Worm (Caenorhabditis elegans) whole organism, early embryonic: Measurements from ENCODE around the gene sel-10.
A peak's percentile ranks its signal among the peaks of the same experiment; 100 is the strongest.

Experiments used
- B0310.2 ChIP-seq: sonication (generic microtip); optimal IDR thresholded peaks from 2 replicates; lab custom pipeline; 2016; ENCODE audit warnings: mild to moderate bottlenecking, missing genetic modification characterization, missing compliant biosample characterization
- F13C5.2 ChIP-seq: sonication (generic microtip); optimal IDR thresholded peaks from 2 replicates; lab custom pipeline; 2017; ENCODE audit warnings: mild to moderate bottlenecking, missing genetic modification characterization, inconsistent platforms, missing compliant biosample characterization
- aly-1 ChIP-seq: sonication (generic microtip); optimal IDR thresholded peaks from 2 replicates; lab custom pipeline; 2016; ENCODE audit warnings: missing genetic modification characterization, missing compliant biosample characterization
- ama-1 ChIP-seq: fragments of 150-350 bp; optimal IDR thresholded peaks from 2 replicates; lab custom pipeline; 2014
- ceh-13 ChIP-seq: fragments of 200-800 bp; sonication (Bioruptor generic); optimal IDR thresholded peaks from 2 replicates; lab custom pipeline; 2018; ENCODE audit warnings: mild to moderate bottlenecking, missing genetic modification characterization, missing compliant biosample characterization
- ceh-36 ChIP-seq: sonication (generic microtip); optimal IDR thresholded peaks from 2 replicates; lab custom pipeline; 2016; ENCODE audit warnings: missing genetic modification characterization, inconsistent platforms, missing compliant biosample characterization
- ets-7 ChIP-seq: sonication (generic microtip); optimal IDR thresholded peaks from 2 replicates; lab custom pipeline; 2016; ENCODE audit warnings: missing genotype, missing genetic modification characterization, missing compliant biosample characterization
- flt-1 ChIP-seq: fragments of 200-800 bp; sonication (Bioruptor generic); IDR thresholded peaks from 2 replicates; pipeline ENCODE4 v1.3.6; 2022; ENCODE audit warnings: missing genetic modification characterization, missing compliant biosample characterization
- hmbx-1 ChIP-seq: sonication (generic microtip); optimal IDR thresholded peaks from 2 replicates; lab custom pipeline; 2016; ENCODE audit warnings: mild to moderate bottlenecking, missing genetic modification characterization, missing compliant biosample characterization
- hmg-4 ChIP-seq: fragments of 200-800 bp; sonication (Bioruptor generic); optimal IDR thresholded peaks from 2 replicates; lab custom pipeline; 2018; ENCODE audit warnings: mild to moderate bottlenecking, missing genetic modification characterization, missing compliant biosample characterization
- hnd-1 ChIP-seq: sonication (generic microtip); optimal IDR thresholded peaks from 2 replicates; lab custom pipeline; 2016; ENCODE audit warnings: missing genetic modification characterization, missing compliant biosample characterization
- pes-1 ChIP-seq: fragments of 200-800 bp; sonication (Bioruptor generic); IDR thresholded peaks from 2 replicates; pipeline ENCODE4 v1.3.6; 2022; ENCODE audit warnings: missing genetic modification reagents, missing genetic modification characterization, missing compliant biosample characterization
- scrt-1 ChIP-seq: fragments of 200-800 bp; sonication (Bioruptor generic); IDR thresholded peaks from 2 replicates; pipeline ENCODE4 v1.3.6; 2022; ENCODE audit warnings: missing genetic modification characterization, missing compliant biosample characterization
- sea-1 ChIP-seq: fragments of 200-800 bp; sonication (Bioruptor generic); conservative IDR thresholded peaks from 2 replicates; pipeline ENCODE4 v1.3.6; 2022; ENCODE audit warnings: missing genetic modification characterization, missing compliant biosample characterization
- tbx-11 ChIP-seq: fragments of 200-800 bp; sonication (Bioruptor generic); IDR thresholded peaks from 2 replicates; pipeline ENCODE4 v1.3.6; 2022; ENCODE audit warnings: missing genetic modification characterization, missing compliant biosample characterization
- tbx-37 ChIP-seq: fragments of 200-800 bp; sonication (Bioruptor generic); conservative IDR thresholded peaks from 2 replicates; pipeline ENCODE4 v1.3.6; 2022; ENCODE audit warnings: missing genetic modification reagents, missing genetic modification characterization, missing compliant biosample characterization
- tra-4 ChIP-seq: sonication (generic microtip); optimal IDR thresholded peaks from 2 replicates; lab custom pipeline; 2017; ENCODE audit warnings: missing genetic modification characterization, missing compliant biosample characterization

sel-10 gene

DNA sequence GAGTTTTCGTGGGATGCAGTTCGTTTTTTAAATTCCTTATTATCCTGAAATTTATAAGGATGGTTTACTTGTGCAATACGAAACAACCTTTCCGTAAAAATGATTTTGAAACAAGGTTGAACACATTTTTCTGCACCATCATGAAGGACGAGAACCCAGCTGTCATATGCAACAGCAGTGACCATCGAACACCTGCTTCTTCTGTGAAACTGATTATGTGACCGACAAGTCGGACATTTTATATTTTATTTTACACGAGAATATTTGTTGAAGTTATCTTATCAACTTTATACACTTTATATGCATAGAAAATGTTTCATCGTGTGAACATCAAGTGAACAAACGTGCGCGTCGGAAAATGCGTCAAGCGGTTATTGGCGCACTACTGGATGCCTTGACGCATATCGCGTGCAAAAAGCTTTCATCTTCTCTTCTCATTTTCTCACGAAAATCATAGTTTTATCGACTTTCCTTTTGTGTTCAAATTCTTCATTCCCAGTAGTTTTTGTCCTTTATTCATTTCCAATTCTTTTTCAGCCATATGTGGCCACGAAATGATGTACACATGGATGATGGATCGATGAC is at the start of gene sel-10:
TSS of gene sel-10 (plus strand) at position 538 of the 585 bp plus-strand sequence.
- no peak for TF ChIP-seq hmg-4 (GFP tag; lab: Kevin White, UChicago)
- no peak for TF ChIP-seq sea-1 (GFP tag; lab: Robert Waterston, UW)
- TF ChIP-seq ceh-13 (GFP tag; lab: Kevin White, UChicago) = no peak
- no peak for TF ChIP-seq ets-7 (tag; lab: Kevin White, UChicago)
- peak; percentile 30 for TF ChIP-seq F13C5.2

DNA sequence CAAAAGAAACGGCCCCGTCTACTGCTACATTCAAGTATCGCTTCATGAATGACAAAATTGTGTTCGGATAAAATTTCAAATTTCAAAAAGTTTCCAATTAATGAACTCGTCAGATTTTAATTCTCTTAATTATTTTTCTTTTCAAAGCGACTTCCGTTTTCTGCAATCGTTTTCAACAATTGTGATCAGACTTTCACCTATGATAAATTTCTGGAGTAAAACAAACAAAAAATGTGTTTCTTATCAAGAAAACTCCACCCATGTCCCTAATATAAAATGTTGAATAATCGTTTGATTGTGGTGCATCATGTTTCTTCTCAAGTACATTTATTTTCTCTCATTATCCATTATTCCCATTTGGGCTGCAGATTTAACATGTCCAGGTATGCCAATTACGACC is 48.0 kb upstream of the sel-10 start, which contains the start of gene F20G2.5:
TSS of gene F20G2.5 (plus strand) at position 301 of the 400 bp plus-strand sequence.
- no peak for TF ChIP-seq tbx-11 (GFP tag; lab: Robert Waterston, UW)
- no peak for TF ChIP-seq tbx-37
- TF ChIP-seq hnd-1 = no peak
- no peak for TF ChIP-seq B0310.2 (tag; lab: Kevin White, UChicago)
- TF ChIP-seq flt-1 (GFP tag; lab: Robert Waterston, UW) = no peak
- no peak for TF ChIP-seq sea-1 (GFP tag; lab: Robert Waterston, UW)
- no peak for TF ChIP-seq ceh-36 (tag; lab: Kevin White, UChicago)
- no peak for TF ChIP-seq ets-7 (tag; lab: Kevin White, UChicago)
- no peak for TF ChIP-seq ama-1 (lab: Kevin White, UChicago)
- no peak for TF ChIP-seq F13C5.2

DNA sequence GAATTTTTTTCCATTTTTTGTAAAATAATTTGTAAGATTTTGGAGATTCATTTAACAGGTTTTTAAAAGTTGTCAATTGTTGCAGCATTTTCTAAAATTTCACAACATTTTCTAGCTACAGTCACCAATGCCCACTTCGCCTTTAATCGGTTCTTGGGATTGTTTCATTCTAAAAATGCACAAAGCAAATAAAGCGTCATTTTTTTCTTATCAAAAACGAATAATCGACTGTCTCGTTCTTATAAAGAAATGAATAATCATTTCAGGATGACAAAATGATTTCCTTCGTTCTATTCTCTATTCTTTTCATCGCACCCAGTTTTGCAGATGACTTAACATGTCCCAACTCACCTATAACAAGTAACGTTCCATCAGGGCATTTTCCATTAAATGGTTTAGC is 43.6 kb upstream of the sel-10 start, which contains the start of gene F53C11.1:
TSS of gene F53C11.1 (plus strand) at position 268 of the 400 bp plus-strand sequence.
- TF ChIP-seq ceh-36 (tag; lab: Kevin White, UChicago) (no peak), F13C5.2 (no peak), aly-1 (tag; lab: Kevin White, UChicago) (no peak), ceh-13 (GFP tag; lab: Kevin White, UChicago) (no peak), hnd-1 (no peak), tra-4 (tag; lab: Kevin White, UChicago) (no peak), hmg-4 (GFP tag; lab: Kevin White, UChicago) (no peak), scrt-1 (GFP tag; lab: Robert Waterston, UW) (no peak), sea-1 (GFP tag; lab: Robert Waterston, UW) (no peak), flt-1 (GFP tag; lab: Robert Waterston, UW) (no peak), B0310.2 (tag; lab: Kevin White, UChicago) (no peak), tbx-11 (GFP tag; lab: Robert Waterston, UW) (no peak), ets-7 (tag; lab: Kevin White, UChicago) (no peak), tbx-37 (no peak), hmbx-1 (tag; lab: Kevin White, UChicago) (no peak), pes-1 (GFP tag; lab: Robert Waterston, UW) (no peak), ama-1 (lab: Kevin White, UChicago) (no peak)

DNA sequence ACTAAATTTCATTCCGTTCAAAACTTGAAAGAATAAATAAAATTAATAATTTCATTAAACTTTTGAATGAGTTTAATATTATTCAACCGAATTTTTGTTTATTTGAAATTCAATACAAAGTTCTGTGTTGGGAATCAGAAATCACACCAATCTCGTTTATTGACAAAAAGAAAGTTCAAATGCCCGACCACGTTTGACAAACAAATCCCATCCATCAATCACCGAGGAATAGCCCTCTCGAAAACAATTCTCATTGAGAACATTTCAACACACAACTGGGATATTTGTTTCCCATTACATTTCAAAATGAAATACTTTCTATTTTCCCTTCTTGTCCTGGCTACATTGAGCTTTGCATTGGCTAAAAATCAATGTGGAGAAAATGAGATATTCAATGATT is 41.3 kb upstream of the sel-10 start, which contains the start of gene F53C11.9:
TSS of gene F53C11.9 (plus strand) at position 159 of the 400 bp plus-strand sequence.
- TF ChIP-seq hmbx-1 (tag; lab: Kevin White, UChicago) = no peak
- no peak for TF ChIP-seq hnd-1

ce11 chrV:13780902-13781301 is 38.3 kb upstream of the sel-10 start:
- TF ChIP-seq ceh-13 (GFP tag; lab: Kevin White, UChicago) (no peak), sea-1 (GFP tag; lab: Robert Waterston, UW) (no peak)

DNA sequence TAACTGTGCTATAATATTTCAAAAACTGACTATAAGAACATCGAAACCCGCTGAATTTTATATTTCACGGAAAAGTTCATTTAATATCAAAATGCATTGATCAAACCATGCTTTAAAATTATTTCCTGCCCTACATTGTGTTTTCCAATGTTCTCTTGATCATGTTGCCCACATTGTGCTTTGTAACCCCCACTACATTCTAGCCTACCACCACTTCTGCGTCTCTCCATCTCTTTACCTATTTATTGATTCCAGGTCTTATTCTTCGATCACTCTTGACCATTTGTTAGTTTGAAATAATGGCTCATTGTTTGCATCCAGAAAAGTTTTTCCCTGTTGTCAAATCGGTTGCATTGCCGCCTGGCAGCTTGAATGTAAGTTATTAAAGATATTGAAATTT is 37.0 kb upstream of the sel-10 start, which contains the start of gene decr-1.1:
TSS of gene decr-1.1 (plus strand) at position 210 of the 400 bp plus-strand sequence.
- TF ChIP-seq flt-1 (GFP tag; lab: Robert Waterston, UW) = no peak

ce11 chrV:13785767-13786166 is 33.4 kb upstream of the sel-10 start:
- no peak for TF ChIP-seq tbx-37
- no peak for TF ChIP-seq B0310.2 (tag; lab: Kevin White, UChicago)
- no peak for TF ChIP-seq ceh-13 (GFP tag; lab: Kevin White, UChicago)
- TF ChIP-seq flt-1 (GFP tag; lab: Robert Waterston, UW) = no peak
- TF ChIP-seq tra-4 (tag; lab: Kevin White, UChicago) = no peak
- no peak for TF ChIP-seq hmg-4 (GFP tag; lab: Kevin White, UChicago)
- no peak for TF ChIP-seq ets-7 (tag; lab: Kevin White, UChicago)
- TF ChIP-seq ama-1 (lab: Kevin White, UChicago) = no peak
- no peak for TF ChIP-seq sea-1 (GFP tag; lab: Robert Waterston, UW)
- TF ChIP-seq F13C5.2 = no peak

- TF ChIP-seq ama-1 (lab: Kevin White, UChicago) (no peak), sea-1 (GFP tag; lab: Robert Waterston, UW) (no peak), flt-1 (GFP tag; lab: Robert Waterston, UW) (no peak), ets-7 (tag; lab: Kevin White, UChicago) (no peak), ceh-36 (tag; lab: Kevin White, UChicago) (no peak), hnd-1 (no peak), tbx-11 (GFP tag; lab: Robert Waterston, UW) (no peak), tra-4 (tag; lab: Kevin White, UChicago) (no peak), F13C5.2 (no peak), hmg-4 (GFP tag; lab: Kevin White, UChicago) (no peak), aly-1 (tag; lab: Kevin White, UChicago) (no peak), hmbx-1 (tag; lab: Kevin White, UChicago) (no peak), pes-1 (GFP tag; lab: Robert Waterston, UW) (no peak), scrt-1 (GFP tag; lab: Robert Waterston, UW) (no peak), ceh-13 (GFP tag; lab: Kevin White, UChicago) (no peak), B0310.2 (tag; lab: Kevin White, UChicago) (no peak)
These were observed 31.8 kb upstream of the sel-10 start, which contains the start of the genes F53C11.4 and F53C11.5 for ce11 chrV:13787225-13787898. Gene F53C11.4 (minus strand): TSS chrV:13787352. Gene F53C11.5 (plus strand): TSS chrV:13787549.
